Worm (Caenorhabditis elegans) whole organism, young adult: ENCODE results near the gene Y57G11C.42.

Experiments
- B0336.3 ChIP-seq: fragments of 200-800 bp; sonication (Bioruptor generic); IDR thresholded peaks from 2 replicates; pipeline ENCODE4 v1.3.6; 2022; ENCODE audit warnings: missing genetic modification characterization, missing compliant biosample characterization
- snpc-4 ChIP-seq, 5 experiments: fragments of 150-350 bp in 1 of 5; sonication (generic microtip) in 4 of 5; optimal IDR thresholded peaks; 2 replicates each; lab custom pipeline; 2014 to 2018; ENCODE audit warnings: missing genetic modification characterization in 5 of 5, missing biosample characterization in 3 of 5, antibody characterized with exemption in 2 of 5, mild to moderate bottlenecking in 2 of 5, missing compliant biosample characterization in 2 of 5, missing genotype in 2 of 5, moderate library complexity in 2 of 5, missing genetic modification reagents in 1 of 5

ce11 chrIV:14769218-14769835 is 41.0 kb downstream of the Y57G11C.42 start, which contains the start of gene Y57G11C.43:
- no peak for TF ChIP-seq snpc-4 (GFP tag; optimal IDR thresholded peaks at IDR 0.05; lab: Kevin White, UChicago)
- TF ChIP-seq snpc-4 (tag; optimal IDR thresholded peaks at IDR 0.05; lab: Kevin White, UChicago), result peak in 3 of 4 experiments; percentile 25 to 92 (median 76)
- TF ChIP-seq B0336.3 (GFP tag; lab: Robert Waterston, UW), result 0 out of 2 replicates have a peak, but pooled peaks have one; percentile 31
